ENCODE assay signal across 5 fruit fly cellular contexts in genomic region chrX:15063404-15064062, dm6.
TF ChIP-seq lines count a peak whose summit lies in the region.

Gene hiw (minus strand): TSS chrX:15063429.
Gene ND-B18 (plus strand): TSS chrX:15063733.

- peak; percentile 49 for TF ChIP-seq CTCF in whole organism, embryonic (GFP tag; optimal IDR thresholded peaks at IDR 0.05; lab: Kevin White, UChicago)

TF ChIP-seq in whole organism, adult, 20 proteins besides CTCF, POLR2A, EP300 and RAD21 (continues in another document):
- TF ChIP-seq pad (GFP tag; optimal IDR thresholded peaks at IDR 0.05; lab: Kevin White, UChicago): peak; percentile 60
- TF ChIP-seq CG7101 (tag; optimal IDR thresholded peaks at IDR 0.05; lab: Kevin White, UChicago): peak; percentile 51
- TF ChIP-seq CG11617 (GFP tag; optimal IDR thresholded peaks at IDR 0.05; lab: Kevin White, UChicago): peak; percentile 12
- TF ChIP-seq CG7045 (GFP tag; optimal IDR thresholded peaks at IDR 0.05; lab: Kevin White, UChicago): no peak
- no peak for TF ChIP-seq cnc (optimal IDR thresholded peaks at IDR 0.05; lab: Kevin White, UChicago)
- TF ChIP-seq cic (GFP tag; optimal IDR thresholded peaks at IDR 0.05; lab: Kevin White, UChicago): no peak
- TF ChIP-seq Hr96 (GFP tag; optimal IDR thresholded peaks at IDR 0.05; lab: Kevin White, UChicago): no peak
- no peak for TF ChIP-seq toe (GFP tag; optimal IDR thresholded peaks at IDR 0.05; lab: Kevin White, UChicago)
- TF ChIP-seq CG33017 (tag; optimal IDR thresholded peaks at IDR 0.05; lab: Kevin White, UChicago): no peak
- peak; percentile 80 for TF ChIP-seq bab1 (GFP tag; optimal IDR thresholded peaks at IDR 0.05; lab: Kevin White, UChicago)
- TF ChIP-seq tj (GFP tag; optimal IDR thresholded peaks at IDR 0.05; lab: Kevin White, UChicago): peak; percentile 67
- TF ChIP-seq ovo (GFP tag; optimal IDR thresholded peaks at IDR 0.05; lab: Kevin White, UChicago): peak; percentile 42
- TF ChIP-seq CG14711 (tag; optimal IDR thresholded peaks at IDR 0.05; lab: Kevin White, UChicago): peak; percentile 37
- no peak for TF ChIP-seq kay (GFP tag; lab: Kevin White, UChicago; ENCODE audit: borderline replicate concordance)
- peak; percentile 74 for TF ChIP-seq CG1620 (GFP tag; optimal IDR thresholded peaks at IDR 0.05; lab: Kevin White, UChicago)
- TF ChIP-seq Clk (GFP tag; optimal IDR thresholded peaks at IDR 0.05; lab: Kevin White, UChicago): no peak
- TF ChIP-seq CG5204 (GFP tag; optimal IDR thresholded peaks at IDR 0.05; lab: Kevin White, UChicago): peak; percentile 17
- peak; percentile 74 for TF ChIP-seq Crg-1 (GFP tag; optimal IDR thresholded peaks at IDR 0.05; lab: Kevin White, UChicago)

TF ChIP-seq in whole organism, embryonic, 481 proteins besides CTCF, POLR2A, EP300 and RAD21 (continues in another document):
- TF ChIP-seq Doc3 (GFP tag; IDR thresholded peaks at IDR 0.05; lab: Robert Waterston, UW; ENCODE audit: partially characterized antibody) (no peak), Fer2 (tag; optimal IDR thresholded peaks at IDR 0.05; lab: Kevin White, UChicago) (no peak), Awh (GFP tag; IDR thresholded peaks at IDR 0.05; lab: Robert Waterston, UW) (no peak), bigmax (GFP tag; optimal IDR thresholded peaks at IDR 0.05; lab: Kevin White, UChicago) (no peak), pb (GFP tag; optimal IDR thresholded peaks at IDR 0.05; lab: Kevin White, UChicago) (no peak), Eip74EF (GFP tag; optimal IDR thresholded peaks at IDR 0.05; lab: Kevin White, UChicago) (no peak), Stat92E (GFP tag; optimal IDR thresholded peaks at IDR 0.05; lab: Kevin White, UChicago) (no peak), CG9437 (GFP tag; optimal IDR thresholded peaks at IDR 0.05; lab: Kevin White, UChicago) (no peak), sens (GFP tag; lab: Kevin White, UChicago) (peak; percentile 70), gsb (GFP tag; IDR thresholded peaks at IDR 0.05; lab: Robert Waterston, UW) (no peak), CG11560 (tag; IDR thresholded peaks at IDR 0.05; lab: Robert Waterston, UW) (no peak), NC2β (GFP tag; optimal IDR thresholded peaks at IDR 0.05; lab: Kevin White, UChicago) (peak; percentile 11), slbo (GFP tag; IDR thresholded peaks at IDR 0.05; lab: Robert Waterston, UW) (no peak; the same call in 1 of the 2 replicates), wor (GFP tag; IDR thresholded peaks at IDR 0.05; lab: Robert Waterston, UW) (no peak), ara (GFP tag; IDR thresholded peaks at IDR 0.05; lab: Robert Waterston, UW) (no peak), CG16863 (GFP tag; optimal IDR thresholded peaks at IDR 0.05; lab: Kevin White, UChicago) (no peak), CG7839 (tag; optimal IDR thresholded peaks at IDR 0.05; lab: Kevin White, UChicago) (no peak), CG18262 (tag; optimal IDR thresholded peaks at IDR 0.05; lab: Kevin White, UChicago) (peak; percentile 17), sna (GFP tag; IDR thresholded peaks at IDR 0.05; lab: Robert Waterston, UW; ENCODE audit: partially characterized antibody) (0 out of 2 replicates have a peak, but pooled peaks have one; percentile 22)

TF ChIP-seq in whole organism, prepupa, 60 proteins besides CTCF, POLR2A, EP300 and RAD21 (continues in another document):
- TF ChIP-seq CG3919 (GFP tag; optimal IDR thresholded peaks at IDR 0.05; lab: Kevin White, UChicago): peak; percentile 6
- no peak for TF ChIP-seq fkh (GFP tag; optimal IDR thresholded peaks at IDR 0.05; lab: Kevin White, UChicago)
- TF ChIP-seq Sox102F (GFP tag; optimal IDR thresholded peaks at IDR 0.05; lab: Kevin White, UChicago): no peak
- no peak for TF ChIP-seq CG6792 (GFP tag; optimal IDR thresholded peaks at IDR 0.05; lab: Kevin White, UChicago)
- TF ChIP-seq Eip78C (GFP tag; lab: Kevin White, UChicago): peak; percentile 73
- TF ChIP-seq dsx (GFP tag; optimal IDR thresholded peaks at IDR 0.05; lab: Kevin White, UChicago; ENCODE audit: poor library complexity, severe bottlenecking): peak; percentile 77
- TF ChIP-seq CG31627 (GFP tag; optimal IDR thresholded peaks at IDR 0.05; lab: Kevin White, UChicago): no peak
- TF ChIP-seq lz (GFP tag; optimal IDR thresholded peaks at IDR 0.05; lab: Kevin White, UChicago): peak; percentile 24
- no peak for TF ChIP-seq CG8119 (GFP tag; IDR thresholded peaks at IDR 0.05; lab: Robert Waterston, UW)
- TF ChIP-seq Sox14 (GFP tag; optimal IDR thresholded peaks at IDR 0.05; lab: Kevin White, UChicago): peak; percentile 45
- no peak for TF ChIP-seq net (GFP tag; optimal IDR thresholded peaks at IDR 0.05; lab: Kevin White, UChicago)
- TF ChIP-seq CG6808 (GFP tag; optimal IDR thresholded peaks at IDR 0.05; lab: Kevin White, UChicago): no peak
- no peak for TF ChIP-seq CG6276 (GFP tag; optimal IDR thresholded peaks at IDR 0.05; lab: Kevin White, UChicago)
- TF ChIP-seq Gug (GFP tag; IDR thresholded peaks at IDR 0.05; lab: Robert Waterston, UW): no peak
- TF ChIP-seq esn (GFP tag; optimal IDR thresholded peaks at IDR 0.05; lab: Kevin White, UChicago): peak; percentile 13
- TF ChIP-seq CG3032 (tag; optimal IDR thresholded peaks at IDR 0.05; lab: Kevin White, UChicago): no peak
- no peak for TF ChIP-seq dac (GFP tag; optimal IDR thresholded peaks at IDR 0.05; lab: Kevin White, UChicago)
- TF ChIP-seq svp (GFP tag; lab: Kevin White, UChicago): peak; percentile 84
- TF ChIP-seq OdsH (GFP tag; optimal IDR thresholded peaks at IDR 0.05; lab: Kevin White, UChicago): peak; percentile 6
- TF ChIP-seq CG6163 (GFP tag; IDR thresholded peaks at IDR 0.05; lab: Robert Waterston, UW): peak; percentile 9; the same call in 1 of the 3 replicates

TF ChIP-seq in whole organism, pupa, 21 proteins besides CTCF, POLR2A, EP300 and RAD21:
- TF ChIP-seq CG4496 (GFP tag; IDR thresholded peaks at IDR 0.05; lab: Robert Waterston, UW) (peak; percentile 49), Snoo (tag; optimal IDR thresholded peaks at IDR 0.05; lab: Kevin White, UChicago) (no peak), Pif1A (GFP tag; optimal IDR thresholded peaks at IDR 0.05; lab: Kevin White, UChicago) (no peak), CG32121 (GFP tag; IDR thresholded peaks at IDR 0.05; lab: Robert Waterston, UW) (no peak), rn (GFP tag; IDR thresholded peaks at IDR 0.05; lab: Robert Waterston, UW) (no peak)
TF ChIP-seq in whole organism, pupa: peak in this region for 1.

TF ChIP-seq in whole organism, wandering third instar larva, 38 proteins besides CTCF, POLR2A, EP300 and RAD21:
- no peak for TF ChIP-seq OdsH (GFP tag; optimal IDR thresholded peaks at IDR 0.05; lab: Kevin White, UChicago)
- TF ChIP-seq Vsx2 (GFP tag; optimal IDR thresholded peaks at IDR 0.05; lab: Kevin White, UChicago; ENCODE audit: partially characterized antibody): no peak
- TF ChIP-seq Abd-B (GFP tag; optimal IDR thresholded peaks at IDR 0.05; lab: Kevin White, UChicago): no peak
- no peak for TF ChIP-seq Hr78 (GFP tag; optimal IDR thresholded peaks at IDR 0.05; lab: Kevin White, UChicago)
- peak; percentile 23 for TF ChIP-seq Myc (optimal IDR thresholded peaks at IDR 0.05; lab: Kevin White, UChicago)
- no peak for TF ChIP-seq usp (GFP tag; optimal IDR thresholded peaks at IDR 0.05; lab: Kevin White, UChicago)
- TF ChIP-seq sv (GFP tag; optimal IDR thresholded peaks at IDR 0.05; lab: Kevin White, UChicago): no peak
- TF ChIP-seq dmrt93B (GFP tag; optimal IDR thresholded peaks at IDR 0.05; lab: Kevin White, UChicago): no peak
- TF ChIP-seq brk (GFP tag; optimal IDR thresholded peaks at IDR 0.05; lab: Kevin White, UChicago): no peak
- peak; percentile 9 for TF ChIP-seq br (GFP tag; optimal IDR thresholded peaks at IDR 0.05; lab: Kevin White, UChicago)
- peak; percentile 16 for TF ChIP-seq Sp1 (GFP tag; optimal IDR thresholded peaks at IDR 0.05; lab: Kevin White, UChicago)
- peak in 1 of 2 experiments; percentile 51 for TF ChIP-seq foxo (GFP tag; optimal IDR thresholded peaks at IDR 0.05; lab: Kevin White, UChicago)
- peak; percentile 47 for TF ChIP-seq h (GFP tag; optimal IDR thresholded peaks at IDR 0.05; lab: Kevin White, UChicago)
- TF ChIP-seq Hr83 (GFP tag; optimal IDR thresholded peaks at IDR 0.05; lab: Kevin White, UChicago; ENCODE audit: poor library complexity, severe bottlenecking): no peak
- TF ChIP-seq rgr (GFP tag; optimal IDR thresholded peaks at IDR 0.05; lab: Kevin White, UChicago): peak; percentile 43
- TF ChIP-seq Hnf4 (GFP tag; optimal IDR thresholded peaks at IDR 0.05; lab: Kevin White, UChicago): no peak
- TF ChIP-seq CG32264 (GFP tag; optimal IDR thresholded peaks at IDR 0.05; lab: Kevin White, UChicago): no peak
- no peak for TF ChIP-seq Rel (GFP tag; optimal IDR thresholded peaks at IDR 0.05; lab: Kevin White, UChicago)
- peak; percentile 24 for TF ChIP-seq Rel (tag; optimal IDR thresholded peaks at IDR 0.05; lab: Kevin White, UChicago)
- TF ChIP-seq CG9705 (GFP tag; optimal IDR thresholded peaks at IDR 0.05; lab: Kevin White, UChicago): no peak
- no peak for TF ChIP-seq CrebA (GFP tag; optimal IDR thresholded peaks at IDR 0.05; lab: Kevin White, UChicago; ENCODE audit: borderline replicate concordance)
- no peak for TF ChIP-seq psq (GFP tag; optimal IDR thresholded peaks at IDR 0.05; lab: Kevin White, UChicago)
- TF ChIP-seq HLH106 (tag; optimal IDR thresholded peaks at IDR 0.05; lab: Kevin White, UChicago): peak; percentile 16
- peak; percentile 14 for TF ChIP-seq ey (GFP tag; optimal IDR thresholded peaks at IDR 0.05; lab: Kevin White, UChicago)
- TF ChIP-seq Dif (GFP tag; optimal IDR thresholded peaks at IDR 0.05; lab: Kevin White, UChicago; ENCODE audit: partially characterized antibody): no peak
- TF ChIP-seq dl (GFP tag; optimal IDR thresholded peaks at IDR 0.05; lab: Kevin White, UChicago; ENCODE audit: insufficient read depth in 1 of 2, partially characterized antibody in 2 of 2): no peak
- TF ChIP-seq pan (optimal IDR thresholded peaks at IDR 0.05; lab: Kevin White, UChicago): no peak
- TF ChIP-seq dsf (GFP tag; optimal IDR thresholded peaks at IDR 0.05; lab: Kevin White, UChicago; ENCODE audit: borderline replicate concordance): no peak
- TF ChIP-seq GATAd (GFP tag; optimal IDR thresholded peaks at IDR 0.05; lab: Kevin White, UChicago): no peak
- peak; percentile 25 for TF ChIP-seq fru (GFP tag; optimal IDR thresholded peaks at IDR 0.05; lab: Kevin White, UChicago)
